Worm (Caenorhabditis elegans): ENCODE data around the gene epg-9.

Gene epg-9

ce11 chrIV:2630145-2630544 lies 29.2 kb downstream of the epg-9 start:
- TF ChIP-seq elt-2 (tag; optimal IDR thresholded peaks at IDR 0.05) (peak; percentile 68), pha-4 (tag; optimal IDR thresholded peaks at IDR 0.05) (no peak)

- TF ChIP-seq K02D7.2 (tag; optimal IDR thresholded peaks at IDR 0.05) (no peak), ceh-48 (tag; optimal IDR thresholded peaks at IDR 0.05) (no peak), ceh-30 (tag; optimal IDR thresholded peaks at IDR 0.05) (no peak), sox-4 (tag; optimal IDR thresholded peaks at IDR 0.05) (no peak), nfya-1 (tag; optimal IDR thresholded peaks at IDR 0.05) (no peak), fkh-6 (tag; optimal IDR thresholded peaks at IDR 0.05) (no peak), hlh-30 (tag; optimal IDR thresholded peaks at IDR 0.05; ENCODE audit: insufficient read depth) (no peak), hlh-6 (tag; optimal IDR thresholded peaks at IDR 0.05) (no peak), dve-1 (tag; optimal IDR thresholded peaks at IDR 0.05) (no peak), elt-2 (tag; optimal IDR thresholded peaks at IDR 0.05) (no peak), fkh-10 (GFP tag; optimal IDR thresholded peaks at IDR 0.05) (no peak), ceh-14 (tag; optimal IDR thresholded peaks at IDR 0.05) (no peak), npax-4 (tag; optimal IDR thresholded peaks at IDR 0.05) (no peak), ceh-24 (tag; optimal IDR thresholded peaks at IDR 0.05) (no peak), K09A11.1 (tag; optimal IDR thresholded peaks at IDR 0.05; ENCODE audit: insufficient read depth) (no peak)
Observed at ce11 chrIV:2634992-2635391, 34.1 kb downstream of the epg-9 start.

- TF ChIP-seq odd-2 (tag; optimal IDR thresholded peaks at IDR 0.05) = no peak
- TF ChIP-seq fkh-6 (tag; optimal IDR thresholded peaks at IDR 0.05) = no peak
- TF ChIP-seq hlh-6 (tag; optimal IDR thresholded peaks at IDR 0.05) = no peak
- TF ChIP-seq unc-55 (GFP tag; optimal IDR thresholded peaks at IDR 0.05) = no peak
- peak; percentile 92 for TF ChIP-seq ceh-48 (tag; optimal IDR thresholded peaks at IDR 0.05)
- peak; percentile 11 for TF ChIP-seq rnt-1 (tag; optimal IDR thresholded peaks at IDR 0.05)
- no peak for TF ChIP-seq nfya-1 (tag; optimal IDR thresholded peaks at IDR 0.05)
- no peak for TF ChIP-seq hlh-15 (tag; optimal IDR thresholded peaks at IDR 0.05)
- TF ChIP-seq zip-5 (tag; optimal IDR thresholded peaks at IDR 0.05) = no peak
- TF ChIP-seq fax-1 (tag; optimal IDR thresholded peaks at IDR 0.05) = no peak
- TF ChIP-seq dve-1 (tag; optimal IDR thresholded peaks at IDR 0.05) = no peak
- TF ChIP-seq unc-86 (tag; optimal IDR thresholded peaks at IDR 0.05) = peak; percentile 43
- no peak for TF ChIP-seq lim-6 (tag; optimal IDR thresholded peaks at IDR 0.05)
- no peak for TF ChIP-seq pros-1 (tag; optimal IDR thresholded peaks at IDR 0.05)
- TF ChIP-seq ceh-45 (GFP tag; IDR thresholded peaks at IDR 0.05) = 0 out of 2 replicates have a peak, but pooled peaks have one; percentile 43
- peak; percentile 50 for TF ChIP-seq T23F11.4 (GFP tag; optimal IDR thresholded peaks at IDR 0.05)
- peak; percentile 42 for TF ChIP-seq tbx-2 (tag; optimal IDR thresholded peaks at IDR 0.05)
- TF ChIP-seq ttx-3 (tag; optimal IDR thresholded peaks at IDR 0.05) = peak; percentile 56
- no peak for TF ChIP-seq elt-4 (tag; optimal IDR thresholded peaks at IDR 0.05)
- TF ChIP-seq ceh-18 (tag; optimal IDR thresholded peaks at IDR 0.05) = no peak
- no peak for TF ChIP-seq mec-3 (tag; optimal IDR thresholded peaks at IDR 0.05; ENCODE audit: borderline replicate concordance)
- TF ChIP-seq ets-4 (tag; optimal IDR thresholded peaks at IDR 0.05) = no peak
- TF ChIP-seq hlh-8 (tag; optimal IDR thresholded peaks at IDR 0.05) = no peak
- TF ChIP-seq pqm-1 (tag; optimal IDR thresholded peaks at IDR 0.05) = no peak
- no peak for TF ChIP-seq ama-1 (optimal IDR thresholded peaks at IDR 0.05)
- TF ChIP-seq ceh-14 (tag; optimal IDR thresholded peaks at IDR 0.05) = peak; percentile 13
- peak; percentile 16 for TF ChIP-seq nhr-232 (tag; optimal IDR thresholded peaks at IDR 0.05)
- TF ChIP-seq ref-2 (tag; optimal IDR thresholded peaks at IDR 0.05) = peak; percentile 10
- TF ChIP-seq Y22D7AL.16 (tag; optimal IDR thresholded peaks at IDR 0.05) = peak; percentile 59
- TF ChIP-seq ceh-24 (tag; optimal IDR thresholded peaks at IDR 0.05) = no peak
- 0 out of 2 replicates have a peak, but pooled peaks have one; percentile 57 for TF ChIP-seq unc-3 (GFP tag; conservative IDR thresholded peaks at IDR 0.05)
- no peak for TF ChIP-seq unc-3 (tag; optimal IDR thresholded peaks at IDR 0.05)
- no peak for TF ChIP-seq hlh-30 (tag; optimal IDR thresholded peaks at IDR 0.05; ENCODE audit: insufficient read depth)
- TF ChIP-seq syd-9 (tag; optimal IDR thresholded peaks at IDR 0.05) = no peak
- peak; percentile 54 for TF ChIP-seq lin-11 (tag; optimal IDR thresholded peaks at IDR 0.05)
- TF ChIP-seq ceh-34 (tag; optimal IDR thresholded peaks at IDR 0.05) = peak; percentile 14
- no peak for TF ChIP-seq K09A11.1 (tag; optimal IDR thresholded peaks at IDR 0.05; ENCODE audit: insufficient read depth)
- TF ChIP-seq pax-1 (tag; optimal IDR thresholded peaks at IDR 0.05) = no peak
- peak; percentile 52 for TF ChIP-seq gmeb-2 (tag; optimal IDR thresholded peaks at IDR 0.05)
- TF ChIP-seq eyg-1 (tag; optimal IDR thresholded peaks at IDR 0.05) = no peak
- TF ChIP-seq sox-2 (GFP tag; IDR thresholded peaks at IDR 0.05) = no peak
Observed at ce11 chrIV:2639666-2640273, 38.8 kb downstream of the epg-9 start.

All from whole organism, late embryonic.